Fruit fly (Drosophila melanogaster): ENCODE data around the gene PlexB.

PlexB gene

DNA sequence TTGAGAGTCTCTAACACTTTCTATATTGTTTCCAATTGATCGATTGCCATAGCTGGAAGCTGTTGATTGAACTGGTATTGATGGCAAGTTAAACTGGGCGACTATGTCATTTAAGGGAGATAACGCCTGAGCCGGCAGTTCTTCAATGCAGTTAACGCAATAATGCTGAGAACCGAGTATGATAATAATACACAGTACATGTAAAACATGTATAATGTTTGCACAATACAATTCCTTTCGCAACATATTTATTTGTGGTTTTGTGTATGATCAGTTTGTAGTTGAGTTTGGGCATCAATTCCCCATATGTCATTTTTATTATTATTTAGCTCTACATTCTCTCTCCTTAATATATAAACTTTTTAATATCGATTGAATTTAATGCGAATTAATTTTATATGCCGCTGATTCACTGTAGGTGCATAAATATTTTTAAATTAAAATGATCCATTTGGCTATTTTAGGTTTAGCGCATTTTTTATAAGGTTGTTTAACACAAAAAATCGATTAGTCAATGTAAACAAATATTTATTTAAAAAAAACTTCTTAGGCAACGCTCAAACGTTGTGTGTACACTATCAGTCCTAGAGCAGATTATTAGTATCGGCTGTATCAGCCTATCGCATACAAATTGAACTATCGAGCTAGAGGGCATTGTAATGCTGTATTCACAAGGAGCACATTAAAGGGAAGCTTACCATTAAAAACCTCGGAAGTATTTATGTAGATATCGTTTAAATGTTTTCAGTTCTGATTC lies at the start of gene PlexB (continued):
- TF ChIP-seq CG9797 (GFP tag; optimal IDR thresholded peaks at IDR 0.05): no peak
- peak; percentile 69 for TF ChIP-seq unc-4 (GFP tag; IDR thresholded peaks at IDR 0.05; ENCODE audit: partially characterized antibody)
- no peak for TF ChIP-seq CG3726 (GFP tag; IDR thresholded peaks at IDR 0.05)
- TF ChIP-seq CG17829 (tag; optimal IDR thresholded peaks at IDR 0.05): peak; percentile 4
- TF ChIP-seq Ada2b (GFP tag; IDR thresholded peaks at IDR 0.05): no peak
- TF ChIP-seq CG33213 (GFP tag; optimal IDR thresholded peaks at IDR 0.05): peak; percentile 51
- peak; percentile 84 for TF ChIP-seq Scr (GFP tag; IDR thresholded peaks at IDR 0.05; ENCODE audit: partially characterized antibody)
- TF ChIP-seq CG33557 (GFP tag; optimal IDR thresholded peaks at IDR 0.05): no peak
- TF ChIP-seq vnd (GFP tag; IDR thresholded peaks at IDR 0.05; ENCODE audit: partially characterized antibody): peak; percentile 86
- peak; percentile 42 for TF ChIP-seq YL-1 (GFP tag; optimal IDR thresholded peaks at IDR 0.05)
- peak; percentile 87 for TF ChIP-seq CG4617 (GFP tag; optimal IDR thresholded peaks at IDR 0.05; ENCODE audit: borderline replicate concordance)
- TF ChIP-seq CG13424 (tag; optimal IDR thresholded peaks at IDR 0.05): no peak
- TF ChIP-seq CG13894 (tag; optimal IDR thresholded peaks at IDR 0.05): peak; percentile 44
- TF ChIP-seq pita (GFP tag; optimal IDR thresholded peaks at IDR 0.05): no peak
- TF ChIP-seq zfh1 (GFP tag; IDR thresholded peaks at IDR 0.05): peak; percentile 33; the same call in 1 of the 3 replicates
- TF ChIP-seq H2.0 (GFP tag; IDR thresholded peaks at IDR 0.05): no peak
- TF ChIP-seq Dip3 (GFP tag; optimal IDR thresholded peaks at IDR 0.05): peak; percentile 60
- TF ChIP-seq HLH54F (GFP tag; optimal IDR thresholded peaks at IDR 0.05): peak; percentile 33
- peak; percentile 7; the same call in 1 of the 2 replicates for TF ChIP-seq CG31441 (GFP tag; IDR thresholded peaks at IDR 0.05)
- TF ChIP-seq CG6175 (GFP tag; IDR thresholded peaks at IDR 0.05): no peak
- no peak for TF ChIP-seq Ptx1 (GFP tag; IDR thresholded peaks at IDR 0.05)
- peak; percentile 41; the same call in 1 of the 2 replicates for TF ChIP-seq GATAe (GFP tag; conservative IDR thresholded peaks at IDR 0.05)
- TF ChIP-seq oc (tag; optimal IDR thresholded peaks at IDR 0.05): no peak
- TF ChIP-seq HLH4C (GFP tag; IDR thresholded peaks at IDR 0.05; ENCODE audit: partially characterized antibody): peak; percentile 73
- TF ChIP-seq bowl (GFP tag; IDR thresholded peaks at IDR 0.05): no peak
- TF ChIP-seq ro (GFP tag; IDR thresholded peaks at IDR 0.05): no peak
- TF ChIP-seq CG10543 (GFP tag; optimal IDR thresholded peaks at IDR 0.05): no peak
- peak; percentile 94 for TF ChIP-seq Ets65A (GFP tag)
- TF ChIP-seq hbn (GFP tag; IDR thresholded peaks at IDR 0.05; ENCODE audit: partially characterized antibody): peak; percentile 65
- TF ChIP-seq CG17361 (GFP tag; IDR thresholded peaks at IDR 0.05): peak; percentile 15; the same call in 1 of the 3 replicates
- TF ChIP-seq Med (GFP tag): peak; percentile 77
- peak; percentile 43 for TF ChIP-seq CG9876 (GFP tag; optimal IDR thresholded peaks at IDR 0.05)
- TF ChIP-seq CG10565 (GFP tag; optimal IDR thresholded peaks at IDR 0.05): no peak
- peak in 1 of 2 experiments; percentile 60 for TF ChIP-seq Pdp1 (GFP tag; optimal IDR thresholded peaks at IDR 0.05)
- peak; percentile 22 for TF ChIP-seq grau (tag; optimal IDR thresholded peaks at IDR 0.05)
- no peak for TF ChIP-seq D19B (GFP tag; optimal IDR thresholded peaks at IDR 0.05)
- peak; percentile 40; the same call in 1 of the 2 replicates for TF ChIP-seq MBD-R2 (GFP tag; IDR thresholded peaks at IDR 0.05)
- no peak for TF ChIP-seq CG12391 (tag; optimal IDR thresholded peaks at IDR 0.05)
- TF ChIP-seq Doc2 (GFP tag; IDR thresholded peaks at IDR 0.05): no peak
- peak in 1 of 2 experiments; percentile 29 for TF ChIP-seq Eip74EF (GFP tag; optimal IDR thresholded peaks at IDR 0.05)
- TF ChIP-seq Dek (tag; optimal IDR thresholded peaks at IDR 0.05): no peak
- TF ChIP-seq CG14014 (GFP tag; IDR thresholded peaks at IDR 0.05): 0 out of 2 replicates have a peak, but pooled peaks have one; percentile 8
- no peak for TF ChIP-seq NFAT (GFP tag; IDR thresholded peaks at IDR 0.05)
- no peak for TF ChIP-seq lov (optimal IDR thresholded peaks at IDR 0.05)
- no peak for TF ChIP-seq lov (GFP tag; IDR thresholded peaks at IDR 0.05)
- TF ChIP-seq CG17912 (GFP tag; optimal IDR thresholded peaks at IDR 0.05): no peak
- no peak for TF ChIP-seq CG17359 (tag; optimal IDR thresholded peaks at IDR 0.05)
- TF ChIP-seq gsb (GFP tag; IDR thresholded peaks at IDR 0.05): no peak
- no peak for TF ChIP-seq CG10979 (tag; optimal IDR thresholded peaks at IDR 0.05)
